Worm (Caenorhabditis elegans) whole organism, dauer: ENCODE data around the gene swt-1.

ENCODE experiments used
- unc-62 ChIP-seq: sonication (generic microtip); optimal IDR thresholded peaks from 2 replicates; lab custom pipeline; 2017; ENCODE audit warnings: missing biosample characterization, missing genetic modification reagents, missing genetic modification characterization

The swt-1 gene

DNA sequence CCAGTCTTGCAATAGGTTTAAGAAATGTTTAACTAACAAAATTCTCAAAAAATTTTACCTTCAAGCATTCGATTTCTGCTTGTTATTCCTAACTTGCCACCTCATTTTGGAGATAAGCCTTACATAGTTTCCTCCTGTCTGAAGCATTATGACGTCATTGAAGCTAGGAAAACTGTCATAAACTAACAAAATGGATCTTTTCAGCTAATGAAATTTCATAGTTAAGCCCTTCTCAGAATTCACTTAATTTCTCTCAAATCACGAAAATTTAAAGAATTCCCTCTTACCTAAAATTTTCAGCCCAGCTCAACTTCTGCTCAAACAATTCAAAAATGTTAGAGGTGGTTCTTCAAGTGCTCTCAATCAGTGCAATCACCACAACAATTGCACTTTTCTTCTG is at the start of gene swt-1:
Gene swt-1, plus strand, starts transcription at position 301 of the 400 bp plus-strand sequence.
- TF ChIP-seq unc-62, result no peak

DNA sequence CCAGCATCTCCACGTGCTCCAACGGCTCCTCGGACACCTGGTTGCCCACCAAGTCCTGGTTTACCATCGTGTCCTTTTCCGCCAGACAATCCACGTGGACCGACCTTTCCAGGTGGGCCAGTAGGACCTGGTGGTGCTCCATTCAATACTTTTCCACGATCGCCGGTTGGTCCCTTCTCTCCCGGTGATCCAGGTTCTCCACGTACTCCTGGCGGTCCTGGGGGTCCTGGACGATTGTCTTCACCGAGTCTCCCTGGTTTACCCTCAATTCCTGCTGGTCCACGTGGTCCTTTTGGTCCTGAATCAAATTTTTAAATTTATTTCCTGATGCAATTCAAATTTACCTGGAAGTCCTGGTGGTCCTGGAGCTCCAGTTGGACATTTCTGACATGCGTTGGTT is 48.9 kb upstream of the swt-1 start:
- TF ChIP-seq unc-62, result no peak

DNA sequence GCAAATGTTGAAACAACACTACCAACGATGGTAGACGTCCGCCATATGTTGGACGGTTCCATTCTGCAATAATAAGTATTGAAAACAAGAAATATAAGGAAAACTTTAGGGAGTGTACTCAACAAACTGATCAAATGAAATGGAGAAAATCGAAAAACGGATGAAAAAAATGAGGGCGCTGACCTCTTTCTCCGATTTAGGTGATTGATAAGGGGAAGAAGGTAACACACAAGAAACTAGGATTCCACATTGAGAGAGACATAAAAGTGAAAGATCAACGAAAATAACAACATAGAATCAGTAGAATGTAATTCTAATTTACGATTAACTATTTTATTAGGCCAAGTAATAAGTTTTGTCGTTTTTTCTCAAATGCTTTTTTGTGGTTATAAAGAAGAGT is 48.2 kb upstream of the swt-1 start, which contains the start of gene dpy-9:
Gene dpy-9, minus strand, starts transcription at position 63 of the 400 bp plus-strand sequence.
- TF ChIP-seq unc-62, result no peak

DNA sequence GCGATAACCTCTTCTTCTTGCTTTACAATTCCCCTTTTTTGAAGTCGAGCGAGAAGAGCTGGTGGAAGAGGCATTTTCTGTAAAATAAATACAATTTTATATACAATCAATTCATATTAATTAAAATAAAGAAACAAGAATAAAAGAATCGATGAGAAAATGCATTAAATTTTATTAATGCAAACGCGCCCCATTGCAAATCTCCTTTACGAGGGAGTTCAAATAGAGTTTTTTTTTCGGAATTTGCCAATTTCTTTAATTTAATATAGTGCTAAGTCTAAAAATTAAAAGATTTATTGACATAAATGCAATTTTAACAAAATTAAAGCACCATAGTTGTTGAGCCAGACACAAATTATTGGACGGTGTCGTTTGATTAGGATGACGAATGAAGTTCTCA is 45.7 kb upstream of the swt-1 start, which contains the start of gene pqbp-1.1:
Gene pqbp-1.1, minus strand, starts transcription at position 77 of the 400 bp plus-strand sequence.
- no peak for TF ChIP-seq unc-62

DNA sequence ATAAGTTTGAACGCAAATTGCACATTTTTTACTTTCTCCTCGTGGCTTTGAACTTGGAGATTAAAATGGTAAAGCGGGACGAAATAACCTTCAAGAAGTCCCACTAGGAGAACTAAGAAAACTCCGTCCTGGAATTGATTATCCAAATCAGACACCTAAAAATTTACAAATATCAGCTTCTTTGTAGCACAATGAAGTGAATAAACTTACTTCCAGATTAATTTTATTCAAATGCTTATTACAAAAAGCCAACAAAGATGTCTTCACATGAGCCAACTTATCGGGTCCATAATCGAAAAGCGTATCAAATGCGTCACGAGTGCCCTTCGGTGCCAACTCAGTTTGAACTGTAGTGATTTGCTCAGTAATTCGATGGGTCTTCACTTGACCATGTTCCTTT is 44.8 kb upstream of the swt-1 start:
- no peak for TF ChIP-seq unc-62

DNA sequence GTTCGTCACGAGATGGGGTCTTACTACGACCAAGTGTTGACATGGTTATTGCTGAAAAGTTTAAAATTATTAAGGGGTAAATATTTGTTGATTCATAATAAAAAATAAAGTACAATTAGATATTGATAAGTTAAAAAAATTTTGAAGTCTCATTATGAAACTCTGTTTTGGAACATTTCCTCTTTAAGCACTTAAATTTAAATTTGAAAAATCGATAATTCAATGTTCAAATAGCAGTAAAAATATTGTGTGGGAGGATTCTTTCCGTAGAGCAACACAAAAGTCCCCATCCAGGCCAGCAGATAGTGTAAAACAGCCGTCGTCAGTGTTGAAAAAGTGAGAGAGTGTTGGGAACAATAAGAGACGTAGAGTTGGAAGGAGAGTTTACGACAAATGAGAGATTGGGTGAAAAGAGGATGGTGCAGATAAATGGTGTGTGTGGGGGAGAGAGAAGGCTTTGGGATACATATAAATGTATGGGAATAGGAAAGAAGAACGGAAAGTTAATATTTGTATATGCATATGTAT is 43.1 kb upstream of the swt-1 start, which contains the start of gene pat-6:
Gene pat-6, minus strand, starts transcription at position 51 of the 528 bp plus-strand sequence.
- no peak for TF ChIP-seq unc-62

DNA sequence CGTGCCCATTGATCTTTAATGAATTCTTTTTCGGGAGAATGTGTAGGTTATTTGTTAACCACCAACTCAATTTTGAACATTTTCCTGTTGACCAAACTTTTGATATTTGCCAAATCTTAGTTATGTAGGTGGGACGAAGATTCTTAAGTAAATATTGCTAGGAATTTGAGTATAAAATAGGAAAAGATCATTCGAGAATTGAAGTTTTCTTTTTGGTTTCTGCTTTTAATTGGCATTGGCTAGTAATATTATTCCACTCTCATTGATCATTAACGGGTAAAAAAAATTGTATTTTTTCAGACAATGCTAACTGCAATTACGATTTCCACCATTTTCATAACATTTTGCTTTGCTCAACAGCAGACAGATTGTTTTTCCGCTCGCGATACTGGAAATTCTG is 41.2 kb upstream of the swt-1 start, which contains the start of gene T21D12.12:
Gene T21D12.12, plus strand, starts transcription at position 301 of the 400 bp plus-strand sequence.
- no peak for TF ChIP-seq unc-62

DNA sequence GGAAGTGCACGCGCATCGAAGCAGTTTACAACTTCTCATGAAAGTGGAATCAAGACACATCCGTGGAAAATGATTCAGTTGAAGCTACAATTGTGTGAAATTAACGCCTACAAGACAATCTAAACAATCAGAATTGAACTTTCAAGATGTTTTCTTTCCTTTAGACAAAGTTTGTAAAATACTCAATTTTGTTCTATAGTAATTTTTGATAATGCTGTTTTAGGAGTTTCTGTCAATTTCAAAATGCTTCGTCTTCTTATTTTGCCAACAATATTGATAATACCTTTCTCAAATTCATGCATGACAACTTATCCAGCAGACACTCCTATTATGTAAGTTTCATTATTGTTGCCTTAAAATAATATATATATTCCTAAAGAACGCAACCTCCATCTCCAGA is 38.2 kb upstream of the swt-1 start, which contains the start of gene T21D12.11:
Gene T21D12.11, plus strand, starts transcription at position 301 of the 400 bp plus-strand sequence.
- TF ChIP-seq unc-62, result no peak

DNA sequence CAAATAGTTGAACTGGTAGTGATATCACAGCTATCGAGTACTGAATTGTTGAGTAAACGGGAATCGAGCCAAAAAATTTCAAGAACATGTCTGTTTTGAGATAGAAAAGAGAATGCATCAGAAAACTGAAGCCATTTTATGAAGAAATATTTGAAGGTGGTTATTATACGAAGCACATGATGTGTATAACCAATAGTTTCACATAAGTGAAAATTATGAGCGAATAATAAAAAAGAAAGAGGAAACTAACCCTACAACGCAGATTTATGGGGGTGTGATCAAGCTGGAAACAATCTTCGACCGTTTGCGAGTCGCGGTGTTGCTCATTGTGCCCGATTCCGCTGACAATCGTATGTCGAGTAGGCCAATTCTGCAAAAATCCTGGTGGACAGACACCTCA is 34.0 kb upstream of the swt-1 start, which contains the start of gene srh-282:
Gene srh-282, minus strand, starts transcription at position 101 of the 400 bp plus-strand sequence.
- TF ChIP-seq unc-62, result no peak

DNA sequence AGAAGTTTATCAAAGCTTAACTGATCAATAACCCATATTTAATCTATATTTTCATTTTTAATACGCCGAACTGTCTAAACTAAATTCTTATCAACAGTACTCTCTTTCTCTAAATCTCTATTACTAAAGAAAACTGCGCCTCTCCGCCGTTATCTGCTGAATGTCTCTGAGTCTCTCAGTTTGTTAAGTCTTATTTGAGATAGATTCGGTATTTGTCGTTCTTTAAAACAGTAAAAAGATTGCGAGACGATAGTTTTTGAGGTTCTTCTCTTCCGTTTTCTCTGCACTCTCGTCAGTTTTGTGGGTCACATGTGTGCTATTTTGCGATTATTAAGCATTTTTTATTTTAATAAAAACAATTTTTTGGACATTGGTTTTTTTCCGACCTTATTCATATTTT is 33.1 kb upstream of the swt-1 start, which contains the start of gene sma-10:
Gene sma-10, plus strand, starts transcription at position 236 of the 400 bp plus-strand sequence.
- TF ChIP-seq unc-62, result no peak

DNA sequence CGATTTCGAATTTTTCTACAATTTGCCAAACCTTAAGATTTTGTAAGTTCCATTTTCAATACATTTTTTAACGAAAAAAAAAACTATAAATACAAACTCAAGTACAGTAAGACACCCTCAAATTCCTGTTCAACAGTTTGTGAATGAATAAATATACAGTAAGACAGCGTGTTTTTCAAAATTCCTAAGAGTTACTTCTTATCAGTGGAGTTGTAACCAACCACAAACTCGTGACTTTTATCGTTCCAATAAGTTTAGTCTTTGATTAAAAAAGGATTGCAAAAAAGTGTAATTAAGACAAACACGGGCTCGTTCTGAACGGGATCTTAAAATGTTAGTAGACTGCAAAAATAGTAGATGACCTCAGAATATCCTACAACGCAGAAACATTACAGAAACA is 32.2 kb upstream of the swt-1 start:
- no peak for TF ChIP-seq unc-62

DNA sequence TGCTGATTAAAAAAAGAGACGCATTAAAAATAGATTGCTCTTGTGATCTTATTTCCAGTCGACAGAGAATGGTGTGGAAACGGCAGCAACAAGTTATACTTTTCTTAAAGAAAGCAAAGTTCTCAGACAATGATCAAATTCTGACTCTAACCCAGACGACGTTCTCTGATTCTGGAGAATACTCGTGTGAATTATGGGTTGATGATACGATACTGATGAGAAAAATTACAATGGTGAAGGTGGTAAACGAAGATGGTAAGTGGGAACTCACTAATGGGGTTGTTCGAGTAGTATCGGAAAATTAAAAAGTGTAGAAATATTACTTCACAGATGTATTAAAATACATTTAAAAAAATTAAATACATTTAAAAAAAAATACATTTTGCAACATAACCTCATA is 29.0 kb upstream of the swt-1 start:
- no peak for TF ChIP-seq unc-62

DNA sequence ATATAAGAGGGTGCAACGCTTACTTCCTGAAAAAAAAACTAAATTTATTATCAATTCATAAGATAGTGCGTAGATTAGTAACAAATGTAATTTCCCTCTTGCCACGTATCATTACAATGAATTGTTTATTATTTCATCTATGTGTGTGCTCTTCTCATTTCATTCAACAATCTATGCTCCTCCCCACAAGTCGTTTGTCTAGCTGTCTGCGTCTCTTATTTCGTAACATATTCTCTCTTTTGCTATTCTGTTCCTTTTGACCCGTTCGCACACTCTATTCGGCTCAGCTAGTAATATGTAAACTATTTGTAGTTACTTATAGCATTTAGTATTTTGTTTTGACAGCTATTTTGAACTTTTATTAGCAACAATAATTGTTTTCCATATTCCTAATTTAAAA is 25.3 kb upstream of the swt-1 start:
- no peak for TF ChIP-seq unc-62

DNA sequence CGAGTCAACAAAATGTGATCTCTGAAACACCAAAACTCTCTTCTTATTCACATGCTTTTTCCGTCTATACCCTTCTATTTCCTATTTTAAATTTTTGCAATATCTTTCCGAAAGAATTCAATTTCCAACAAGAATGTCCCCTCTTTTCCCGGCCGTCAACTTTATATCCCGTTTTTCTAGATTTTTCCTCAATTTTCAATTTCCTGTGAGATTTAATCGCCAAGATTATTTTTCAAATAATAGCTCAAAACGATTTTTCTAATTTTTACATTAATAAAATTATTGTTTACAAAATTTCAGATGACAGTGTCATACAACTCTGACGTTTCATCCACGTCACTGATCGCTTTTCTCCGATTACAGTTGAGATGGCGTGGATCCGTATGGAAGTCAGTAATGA is 24.0 kb upstream of the swt-1 start, which contains the start of gene best-19:
Gene best-19, plus strand, starts transcription at position 301 of the 400 bp plus-strand sequence.
- no peak for TF ChIP-seq unc-62

DNA sequence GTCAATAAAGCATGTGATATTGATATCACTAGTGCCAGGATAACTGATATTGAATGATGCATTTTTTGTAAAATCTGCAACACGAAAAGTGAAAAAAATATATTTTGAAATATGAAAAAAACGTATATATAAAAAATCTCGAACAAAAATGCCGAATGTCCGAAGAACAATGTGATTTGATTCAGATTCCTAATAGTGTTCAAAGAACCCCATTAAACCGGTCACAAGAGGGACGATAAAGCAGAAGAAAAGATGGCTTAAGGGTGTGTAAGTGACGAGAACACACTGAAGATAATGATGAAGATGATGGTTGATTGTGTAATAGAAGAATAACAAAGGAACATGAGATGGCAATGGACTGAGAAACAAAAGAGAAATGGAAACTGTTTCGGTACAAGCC is 19.3 kb upstream of the swt-1 start, which contains the start of gene T21D12.14:
Gene T21D12.14, minus strand, starts transcription at position 101 of the 400 bp plus-strand sequence.
- TF ChIP-seq unc-62, result no peak

DNA sequence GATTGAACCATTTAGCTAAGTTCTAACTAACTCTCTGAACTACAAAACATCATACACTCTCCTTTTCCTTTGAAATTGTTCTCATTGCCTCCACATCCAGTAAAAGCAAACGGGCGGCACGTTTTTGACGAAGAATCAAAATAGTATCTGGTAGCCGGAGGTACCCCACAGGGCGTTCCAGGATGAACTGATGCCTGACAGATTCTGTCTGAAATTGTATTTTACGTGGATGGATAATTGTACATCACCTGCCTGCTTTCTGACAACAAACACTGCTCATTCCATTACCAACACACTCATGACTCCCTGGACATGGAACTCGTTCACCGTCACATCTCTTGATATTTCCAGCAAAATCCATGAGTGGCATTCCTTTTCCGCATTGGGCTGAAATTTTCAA is 16.9 kb upstream of the swt-1 start:
- no peak for TF ChIP-seq unc-62

DNA sequence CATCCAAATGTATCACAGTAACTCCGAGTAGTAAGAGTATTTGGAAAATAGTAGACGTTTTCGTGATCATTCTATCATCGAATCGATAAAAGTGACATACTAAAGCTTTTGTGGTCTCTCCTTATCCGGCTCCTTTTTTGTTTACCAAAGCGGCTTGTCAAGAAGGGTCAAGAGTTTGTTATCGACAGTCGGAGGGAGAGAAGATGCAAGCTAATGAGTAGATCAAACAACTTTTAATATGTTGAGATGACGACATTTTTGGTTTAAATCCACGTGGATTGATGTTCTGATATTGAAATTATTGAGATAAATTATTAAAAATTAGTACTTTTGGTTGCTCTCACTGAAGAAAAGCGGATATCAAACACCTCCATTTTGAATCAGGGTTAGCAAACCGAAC is 15.9 kb upstream of the swt-1 start, which contains the start of gene T21D12.7:
Gene T21D12.7, minus strand, starts transcription at position 101 of the 400 bp plus-strand sequence.
- no peak for TF ChIP-seq unc-62

DNA sequence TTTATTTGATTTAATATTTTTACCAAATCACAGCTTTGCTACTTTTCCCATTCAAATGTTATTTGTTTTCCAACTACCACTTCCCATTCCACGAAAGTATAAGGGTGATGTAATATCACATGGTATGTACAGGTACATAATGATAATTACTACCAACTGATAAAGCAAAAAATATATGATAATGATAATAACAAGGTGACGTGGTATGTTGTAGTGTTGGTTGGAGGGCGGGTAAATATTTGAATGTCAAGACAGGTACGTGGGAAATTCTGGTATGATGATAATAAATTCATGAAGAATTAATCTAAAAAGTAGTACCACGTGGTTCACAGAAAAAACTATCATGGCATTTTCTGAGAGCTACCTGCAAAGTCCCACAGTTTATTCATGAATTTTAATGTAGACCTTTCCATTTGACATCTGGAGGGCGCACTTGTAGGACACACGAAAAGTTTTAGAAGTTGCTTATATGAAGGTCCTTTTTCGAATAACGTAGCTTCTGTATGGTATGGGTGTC is 15.4 kb upstream of the swt-1 start:
- TF ChIP-seq unc-62, result no peak
